Worm (Caenorhabditis elegans) whole organism, midembryonic: ENCODE data around the gene npp-16.

ENCODE experiments used
- T22C8.4 ChIP-seq: fragments of 200-800 bp; sonication (Bioruptor generic); IDR thresholded peaks from 2 replicates; pipeline ENCODE4 v1.3.6; 2022; ENCODE audit warnings: missing genetic modification characterization, missing compliant biosample characterization
- cog-1 ChIP-seq: sonication (generic microtip); optimal IDR thresholded peaks from 2 replicates; lab custom pipeline; 2016; ENCODE audit warnings: missing genetic modification characterization, missing compliant biosample characterization
- flt-1 ChIP-seq: fragments of 200-800 bp; sonication (Bioruptor generic); IDR thresholded peaks from 2 replicates; pipeline ENCODE4 v1.3.6; 2022; ENCODE audit warnings: missing genetic modification characterization, missing compliant biosample characterization
- klf-2 ChIP-seq: fragments of 200-800 bp; sonication (Bioruptor generic); conservative IDR thresholded peaks from 2 replicates; pipeline ENCODE4 v1.3.6; 2022; ENCODE audit warnings: missing genetic modification reagents, missing genetic modification characterization, missing compliant biosample characterization
- med-1 ChIP-seq: sonication (generic microtip); optimal IDR thresholded peaks from 2 replicates; lab custom pipeline; 2017; ENCODE audit warnings: missing genetic modification characterization, mild to moderate bottlenecking, missing compliant biosample characterization, antibody characterized with exemption, missing genetic modification reagents; ENCODE audit not compliant: insufficient read depth
- ref-1 ChIP-seq: fragments of 200-800 bp; sonication (Bioruptor generic); conservative IDR thresholded peaks from 2 replicates; pipeline ENCODE4 v1.3.6; 2022; ENCODE audit warnings: missing genetic modification reagents, missing genetic modification characterization, missing compliant biosample characterization
- tab-1 ChIP-seq: fragments of 200-800 bp; sonication (Bioruptor generic); IDR thresholded peaks from 2 replicates; pipeline ENCODE4 v1.3.6; 2022; ENCODE audit warnings: missing genetic modification characterization, missing compliant biosample characterization
- ztf-23 ChIP-seq: fragments of 200-800 bp; sonication (Bioruptor generic); IDR thresholded peaks from 2 replicates; pipeline ENCODE4 v1.3.6; 2022; ENCODE audit warnings: missing genetic modification reagents, missing genetic modification characterization, missing compliant biosample characterization
- ztf-29 ChIP-seq: fragments of 200-800 bp; sonication (Bioruptor generic); IDR thresholded peaks from 2 replicates; pipeline ENCODE4 v1.3.6; 2022; ENCODE audit warnings: missing genetic modification reagents, missing genetic modification characterization, missing compliant biosample characterization

Gene npp-16

DNA sequence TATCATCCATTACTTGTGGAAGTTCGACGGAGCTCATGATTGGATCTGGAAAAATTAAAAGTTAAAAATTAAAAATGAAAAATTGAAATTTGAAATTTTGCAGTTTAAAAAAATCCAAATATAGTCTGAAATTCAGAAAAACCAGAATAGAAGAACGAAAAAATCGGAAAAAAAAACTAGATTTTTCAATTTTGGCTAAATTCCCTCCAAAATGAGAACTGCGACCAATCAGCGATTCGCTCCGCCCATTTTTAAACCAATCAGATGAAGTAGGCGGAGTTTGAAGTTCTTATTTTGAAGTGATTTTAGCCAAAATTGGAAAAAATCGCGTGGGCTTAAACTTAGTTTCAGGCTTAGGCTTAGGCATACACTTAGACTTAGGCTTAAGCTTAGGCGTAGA, 31.2 kb downstream of the npp-16 start, which contains the start of gene Y56A3A.7:
Gene Y56A3A.7 (minus strand): TSS at position 47 of the 400 bp plus-strand sequence.
- TF ChIP-seq T22C8.4 (GFP tag; lab: Robert Waterston, UW) (no peak), ztf-29 (GFP tag; lab: Robert Waterston, UW) (no peak), ztf-23 (GFP tag; lab: Robert Waterston, UW) (no peak), ref-1 (GFP tag; lab: Robert Waterston, UW) (no peak), flt-1 (GFP tag; lab: Robert Waterston, UW) (no peak), klf-2 (no peak), tab-1 (GFP tag; lab: Robert Waterston, UW) (no peak), cog-1 (tag; lab: Kevin White, UChicago) (no peak), med-1 (GFP tag; lab: Kevin White, UChicago) (no peak)

DNA sequence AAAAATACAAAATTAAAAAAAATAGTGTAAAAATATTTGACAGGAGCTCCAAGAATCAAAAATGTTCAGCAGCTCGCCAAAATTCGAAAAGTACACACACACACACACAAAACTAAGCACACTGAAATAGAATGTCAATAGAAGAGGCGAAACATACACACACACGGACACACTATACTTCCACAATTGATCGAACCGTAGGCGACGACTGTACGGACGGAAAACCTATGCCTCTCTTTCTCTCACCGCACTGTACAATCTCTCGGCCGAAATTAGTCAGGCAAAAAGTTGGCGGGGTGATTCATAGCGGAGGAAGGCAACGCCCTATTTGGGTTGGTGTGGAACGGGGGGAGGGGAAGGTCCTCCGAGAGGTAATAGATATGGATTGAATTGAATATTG, 31.8 kb downstream of the npp-16 start:
- TF ChIP-seq ztf-29 (GFP tag; lab: Robert Waterston, UW) (no peak), klf-2 (no peak), cog-1 (tag; lab: Kevin White, UChicago) (no peak), ref-1 (GFP tag; lab: Robert Waterston, UW) (no peak), T22C8.4 (GFP tag; lab: Robert Waterston, UW) (no peak), tab-1 (GFP tag; lab: Robert Waterston, UW) (no peak), flt-1 (GFP tag; lab: Robert Waterston, UW) (no peak), ztf-23 (GFP tag; lab: Robert Waterston, UW) (no peak), med-1 (GFP tag; lab: Kevin White, UChicago) (no peak)

DNA sequence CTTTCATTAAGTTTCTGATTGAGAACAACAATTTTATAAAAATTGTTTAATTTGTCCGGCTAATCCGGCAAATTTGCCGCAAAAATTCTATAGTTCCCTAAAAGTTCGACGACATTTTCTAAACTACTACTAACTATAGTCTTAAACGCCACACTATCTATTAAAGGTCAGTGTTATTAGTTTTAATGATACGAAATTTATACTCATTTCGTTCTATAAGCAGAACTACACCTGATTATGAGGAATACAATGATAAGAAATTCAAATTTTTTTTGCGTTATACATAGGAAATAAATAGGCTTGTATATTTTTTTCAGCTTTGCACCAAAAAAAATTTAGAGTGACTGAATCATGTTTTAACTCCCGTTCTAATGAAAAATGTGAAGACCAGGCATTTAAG, 32.7 kb downstream of the npp-16 start:
- no peak for TF ChIP-seq tab-1 (GFP tag; lab: Robert Waterston, UW)
- TF ChIP-seq ztf-23 (GFP tag; lab: Robert Waterston, UW): no peak
- TF ChIP-seq ztf-29 (GFP tag; lab: Robert Waterston, UW): no peak
- no peak for TF ChIP-seq med-1 (GFP tag; lab: Kevin White, UChicago)
- no peak for TF ChIP-seq flt-1 (GFP tag; lab: Robert Waterston, UW)

DNA sequence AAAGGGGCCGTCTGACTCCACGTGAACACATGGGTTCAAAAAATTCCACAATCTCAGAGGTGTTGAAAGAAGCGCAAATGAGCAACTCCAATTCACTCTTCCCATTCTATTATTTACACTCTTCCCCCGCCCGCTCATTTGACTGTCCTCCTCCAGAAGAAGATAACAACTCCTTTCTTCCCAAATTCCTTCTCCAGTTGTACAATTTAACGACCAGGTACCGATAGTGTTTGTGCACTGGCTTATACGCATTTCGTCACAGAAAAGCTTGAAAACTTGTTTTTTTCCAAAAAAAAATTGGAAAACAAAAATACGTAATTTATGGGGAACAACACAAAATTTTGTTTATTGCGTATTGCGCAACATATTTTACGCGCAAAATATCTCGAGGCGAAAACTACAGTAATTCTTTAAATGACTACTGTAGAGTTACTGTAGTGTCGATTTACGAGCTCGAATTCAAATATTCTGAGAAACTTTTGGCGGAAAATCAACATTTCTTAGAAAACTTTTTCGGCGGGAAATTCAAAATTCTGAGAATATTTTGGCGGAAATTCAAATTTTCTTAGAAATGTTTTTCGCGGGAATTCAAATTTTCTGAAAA, 33.6 kb downstream of the npp-16 start:
- TF ChIP-seq tab-1 (GFP tag; lab: Robert Waterston, UW): no peak
- TF ChIP-seq ztf-29 (GFP tag; lab: Robert Waterston, UW): no peak
- TF ChIP-seq T22C8.4 (GFP tag; lab: Robert Waterston, UW): no peak
- TF ChIP-seq flt-1 (GFP tag; lab: Robert Waterston, UW): no peak
- no peak for TF ChIP-seq med-1 (GFP tag; lab: Kevin White, UChicago)
- no peak for TF ChIP-seq ztf-23 (GFP tag; lab: Robert Waterston, UW)
- no peak for TF ChIP-seq cog-1 (tag; lab: Kevin White, UChicago)
- no peak for TF ChIP-seq ref-1 (GFP tag; lab: Robert Waterston, UW)
- TF ChIP-seq klf-2: no peak

DNA sequence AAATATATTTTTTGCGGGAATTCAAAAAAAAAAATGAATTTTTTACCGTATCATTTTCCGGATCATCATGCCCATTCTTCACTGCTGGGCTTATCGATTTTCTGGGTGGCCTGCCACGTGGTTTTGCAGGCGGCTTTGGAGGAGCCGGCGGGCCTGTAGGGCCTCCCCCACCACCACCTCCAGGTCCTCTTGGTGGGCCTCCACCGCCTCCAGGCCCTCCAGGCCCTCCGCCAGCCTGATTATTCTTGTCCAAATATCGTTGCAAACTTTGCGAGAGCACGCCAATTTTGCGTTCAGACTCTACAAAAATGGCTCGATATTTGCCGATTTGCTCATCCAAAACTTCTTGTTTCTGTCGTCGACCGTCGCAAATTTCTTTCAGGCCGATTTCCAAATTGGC, 35.4 kb downstream of the npp-16 start:
- TF ChIP-seq T22C8.4 (GFP tag; lab: Robert Waterston, UW) (peak; percentile 36; the same call in 1 of the 2 replicates), ref-1 (GFP tag; lab: Robert Waterston, UW) (no peak)

DNA sequence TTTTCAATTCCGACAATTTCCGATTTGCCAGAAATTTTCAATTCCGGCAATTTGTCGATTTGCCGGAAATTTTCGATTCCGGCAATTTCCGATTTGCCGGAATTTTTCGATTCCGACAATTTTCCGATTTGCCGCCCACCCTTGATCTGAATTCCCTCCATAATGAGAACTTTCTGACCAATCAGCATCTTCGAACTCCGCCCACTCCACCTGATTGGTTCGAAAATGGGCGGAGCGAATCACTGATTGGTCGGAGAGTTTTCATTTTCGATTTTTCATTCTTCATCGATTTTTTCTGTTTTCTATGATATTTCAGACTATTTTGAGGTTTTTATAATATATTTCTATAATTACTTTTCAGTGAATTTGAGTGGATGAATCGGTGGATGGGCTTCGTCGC, 38.4 kb downstream of the npp-16 start:
- TF ChIP-seq cog-1 (tag; lab: Kevin White, UChicago) (no peak), ref-1 (GFP tag; lab: Robert Waterston, UW) (no peak), klf-2 (no peak), med-1 (GFP tag; lab: Kevin White, UChicago) (no peak), ztf-23 (GFP tag; lab: Robert Waterston, UW) (no peak), ztf-29 (GFP tag; lab: Robert Waterston, UW) (no peak), T22C8.4 (GFP tag; lab: Robert Waterston, UW) (no peak), flt-1 (GFP tag; lab: Robert Waterston, UW) (no peak), tab-1 (GFP tag; lab: Robert Waterston, UW) (no peak)

DNA sequence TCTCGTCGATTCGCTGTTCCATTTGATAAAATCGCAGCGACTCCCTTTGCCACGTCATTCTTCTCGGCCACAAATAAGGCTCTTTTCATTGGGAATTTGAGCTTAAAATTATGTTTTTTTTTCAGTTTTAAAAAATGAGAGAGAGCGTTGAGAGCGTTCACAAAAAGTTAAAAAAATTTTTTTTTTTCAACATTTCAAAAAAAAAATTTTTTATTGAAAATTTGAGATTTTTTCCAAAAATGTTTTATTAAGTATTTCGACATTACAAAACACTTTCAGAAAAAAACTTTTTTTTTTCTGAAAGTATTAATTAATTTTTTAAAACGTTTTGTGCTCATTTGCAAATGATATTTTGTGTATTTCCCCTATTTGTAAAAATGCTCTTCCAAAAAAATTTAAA, 44.4 kb downstream of the npp-16 start, which contains the start of gene top-3:
Gene top-3 (minus strand): TSS at position 101 of the 400 bp plus-strand sequence.
- TF ChIP-seq ztf-23 (GFP tag; lab: Robert Waterston, UW) (no peak), ztf-29 (GFP tag; lab: Robert Waterston, UW) (no peak), flt-1 (GFP tag; lab: Robert Waterston, UW) (no peak), cog-1 (tag; lab: Kevin White, UChicago) (no peak), ref-1 (GFP tag; lab: Robert Waterston, UW) (no peak), tab-1 (GFP tag; lab: Robert Waterston, UW) (no peak), T22C8.4 (GFP tag; lab: Robert Waterston, UW) (no peak), klf-2 (no peak), med-1 (GFP tag; lab: Kevin White, UChicago) (no peak)

DNA sequence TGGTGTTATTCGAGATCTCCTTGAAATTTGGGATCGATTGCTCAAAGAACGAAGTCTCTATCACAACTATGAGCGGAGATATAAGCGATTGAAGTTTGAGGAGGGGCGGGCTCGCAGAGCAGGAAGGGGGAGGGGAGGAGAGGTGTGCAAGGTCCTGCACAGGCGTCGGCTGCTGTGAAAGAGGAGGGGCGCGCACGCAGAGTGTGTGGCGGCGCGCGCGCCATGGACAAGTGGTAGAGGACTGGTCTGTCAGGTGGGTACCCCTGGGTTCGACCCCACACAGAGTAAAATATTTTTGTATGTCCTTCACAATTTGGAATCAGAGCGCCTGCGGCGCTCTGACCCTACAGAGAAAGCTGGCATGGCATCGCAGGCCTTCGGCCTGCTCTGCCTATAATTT, 51.3 kb downstream of the npp-16 start:
- TF ChIP-seq klf-2: 0 out of 2 replicates have a peak, but pooled peaks have one; percentile 28
